Worm (Caenorhabditis elegans): ENCODE data around the gene R11D1.7.

R11D1.7 gene

ce11 chrV:12728062-12728665 lies 8.4 kb downstream of the R11D1.7 start, which contains the start of the genes rpl-28 and mrpl-49 (continued):
- TF ChIP-seq egl-27 (tag; optimal IDR thresholded peaks at IDR 0.05), result peak; percentile 47
- peak; percentile 85 for TF ChIP-seq sma-9 (GFP tag; optimal IDR thresholded peaks at IDR 0.05)
- no peak for TF ChIP-seq sma-9 (tag; optimal IDR thresholded peaks at IDR 0.05)
- TF ChIP-seq mdl-1 (tag; optimal IDR thresholded peaks at IDR 0.05), result peak in 1 of 2 experiments; percentile 27
- TF ChIP-seq R02D3.7 (tag; optimal IDR thresholded peaks at IDR 0.05), result peak; percentile 82
- peak; percentile 89 for TF ChIP-seq nhr-129 (tag; optimal IDR thresholded peaks at IDR 0.05)
- TF ChIP-seq nhr-12 (tag; optimal IDR thresholded peaks at IDR 0.05), result no peak
- TF ChIP-seq elt-3 (tag; optimal IDR thresholded peaks at IDR 0.05), result no peak
- no peak for TF ChIP-seq mbf-1 (tag; optimal IDR thresholded peaks at IDR 0.05)
- no peak for TF ChIP-seq ztf-1 (GFP tag; conservative IDR thresholded peaks at IDR 0.05)
- TF ChIP-seq lin-13 (GFP tag; optimal IDR thresholded peaks at IDR 0.05), result peak; percentile 89

DNA sequence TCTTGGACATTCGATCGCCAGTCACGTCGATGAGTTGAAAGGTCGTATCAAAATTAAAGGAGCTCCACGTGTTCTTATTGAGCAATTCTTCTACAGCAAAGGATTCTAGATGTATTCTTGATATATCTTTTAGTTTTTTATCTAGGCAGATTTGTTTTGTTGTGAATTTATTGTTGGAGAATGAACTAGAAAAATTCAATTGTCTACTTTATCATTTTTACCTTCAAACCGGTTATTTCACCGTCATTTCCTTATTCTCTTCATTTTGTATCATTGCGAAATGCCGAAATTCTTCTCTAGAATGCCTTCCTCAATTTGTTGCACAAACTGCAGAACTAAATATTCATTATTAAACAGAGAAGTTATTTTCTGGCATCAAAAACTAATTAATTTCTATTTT lies 9.4 kb downstream of the R11D1.7 start, which contains the start of gene R11D1.10:
Gene R11D1.10 (plus strand): TSS at position 301 of the 400 bp plus-strand sequence.
- TF ChIP-seq elt-1 (tag; optimal IDR thresholded peaks at IDR 0.05), result no peak
- TF ChIP-seq nhr-23 (tag; optimal IDR thresholded peaks at IDR 0.05), result no peak
- TF ChIP-seq F13H6.1 (tag; optimal IDR thresholded peaks at IDR 0.05), result no peak
- no peak for TF ChIP-seq ZK546.5 (tag; optimal IDR thresholded peaks at IDR 0.05)
- TF ChIP-seq lin-39 (tag; optimal IDR thresholded peaks at IDR 0.05), result no peak
- no peak for TF ChIP-seq nhr-77 (tag; optimal IDR thresholded peaks at IDR 0.05)
- TF ChIP-seq sem-4 (tag; optimal IDR thresholded peaks at IDR 0.05), result no peak
- TF ChIP-seq aly-2 (tag; optimal IDR thresholded peaks at IDR 0.05), result no peak
- TF ChIP-seq elt-3 (tag; optimal IDR thresholded peaks at IDR 0.05), result no peak
- TF ChIP-seq nhr-129 (tag; optimal IDR thresholded peaks at IDR 0.05), result no peak
- no peak for TF ChIP-seq ama-1 (optimal IDR thresholded peaks at IDR 0.05)
- TF ChIP-seq ztf-1 (GFP tag; conservative IDR thresholded peaks at IDR 0.05), result no peak
- TF ChIP-seq nhr-6 (tag; optimal IDR thresholded peaks at IDR 0.05), result no peak
- no peak for TF ChIP-seq lsy-2 (tag; optimal IDR thresholded peaks at IDR 0.05)
- TF ChIP-seq blmp-1 (tag; optimal IDR thresholded peaks at IDR 0.05; ENCODE audit: insufficient read depth), result no peak

ce11 chrV:12732734-12733133 lies 12.9 kb downstream of the R11D1.7 start:
- TF ChIP-seq sma-9 (GFP tag; optimal IDR thresholded peaks at IDR 0.05) (peak; percentile 46), sma-9 (tag; optimal IDR thresholded peaks at IDR 0.05) (no peak), lin-11 (tag; optimal IDR thresholded peaks at IDR 0.05) (no peak), crh-2 (tag; optimal IDR thresholded peaks at IDR 0.05) (peak; percentile 18), F13H6.1 (tag; optimal IDR thresholded peaks at IDR 0.05) (no peak), fos-1 (tag; optimal IDR thresholded peaks at IDR 0.05) (peak; percentile 62)

DNA sequence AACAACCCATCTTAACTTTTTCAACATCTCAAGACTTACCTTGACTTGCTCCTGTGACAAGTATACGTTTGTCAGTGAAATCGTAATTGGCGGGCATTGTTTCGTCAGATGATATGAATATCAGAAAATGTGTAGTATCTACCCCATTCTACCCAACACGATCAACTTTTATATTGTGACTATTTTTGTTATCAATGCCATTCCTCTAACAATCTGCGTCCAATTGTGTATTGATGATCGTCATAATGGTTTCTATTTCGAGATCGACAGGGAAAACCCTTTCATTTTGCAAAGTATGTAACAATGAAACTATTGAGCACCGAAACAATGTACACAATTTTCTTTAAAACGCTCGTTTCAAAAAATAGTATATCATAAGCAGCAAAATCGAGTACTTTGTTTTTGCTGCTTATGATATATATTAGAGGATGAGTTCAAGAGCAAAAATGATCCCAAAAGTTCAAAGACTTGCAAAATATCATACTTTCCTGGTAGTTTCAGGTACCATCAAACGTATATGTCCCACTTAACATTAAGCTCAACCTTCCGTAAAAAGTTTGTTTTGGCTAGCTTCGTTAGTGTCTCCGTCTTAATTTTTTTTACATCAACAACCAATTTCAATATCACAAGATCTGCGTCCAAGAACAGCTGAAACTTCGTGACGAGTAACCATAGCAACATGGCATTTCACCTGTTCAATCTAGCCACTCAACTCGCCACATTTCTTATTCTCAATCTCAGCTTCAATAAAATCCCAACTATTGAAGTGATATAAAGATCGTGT lies 13.8 kb downstream of the R11D1.7 start, which contains the start of the genes dhs-21 and xbx-9:
Gene dhs-21 (minus strand): TSS at position 181 of the 784 bp plus-strand sequence.
Gene xbx-9 (plus strand): TSS at position 734 of the 784 bp plus-strand sequence.
- no peak for TF ChIP-seq mdl-1 (tag; optimal IDR thresholded peaks at IDR 0.05)
- peak; percentile 59 for TF ChIP-seq fos-1 (tag; optimal IDR thresholded peaks at IDR 0.05)
- TF ChIP-seq R02D3.7 (tag; optimal IDR thresholded peaks at IDR 0.05), result no peak
- no peak for TF ChIP-seq sem-4 (tag; optimal IDR thresholded peaks at IDR 0.05)
- peak; percentile 87 for TF ChIP-seq nhr-129 (tag; optimal IDR thresholded peaks at IDR 0.05)
- no peak for TF ChIP-seq zag-1 (tag; optimal IDR thresholded peaks at IDR 0.05)
- TF ChIP-seq lsy-2 (tag; optimal IDR thresholded peaks at IDR 0.05), result no peak
- peak; percentile 50 for TF ChIP-seq sma-9 (GFP tag; optimal IDR thresholded peaks at IDR 0.05)
- no peak for TF ChIP-seq sma-9 (tag; optimal IDR thresholded peaks at IDR 0.05)
- TF ChIP-seq peb-1 (tag; optimal IDR thresholded peaks at IDR 0.05), result no peak
- peak; percentile 11 for TF ChIP-seq sma-3 (GFP tag; optimal IDR thresholded peaks at IDR 0.05)
- TF ChIP-seq ama-1 (optimal IDR thresholded peaks at IDR 0.05), result no peak
- TF ChIP-seq snpc-4 (tag; optimal IDR thresholded peaks at IDR 0.05), result no peak

- TF ChIP-seq peb-1 (tag; optimal IDR thresholded peaks at IDR 0.05) (peak; percentile 71), C34F6.9 (tag; optimal IDR thresholded peaks at IDR 0.05) (no peak)
These were observed 16.4 kb downstream of the R11D1.7 start, which contains the start of gene cky-1 for ce11 chrV:12736166-12736753. TSS of gene cky-1 (plus strand) at chrV:12736703.
